Fruit fly (Drosophila melanogaster) whole organism, embryonic: ENCODE measurements around the gene MSAmiP.
A peak's percentile ranks its signal among the peaks of the same experiment; 100 is the strongest.

ENCODE experiments used
- CG10147 ChIP-seq: fragments of 200-800 bp; sonication (Bioruptor generic); optimal IDR thresholded peaks from 2 replicates; lab custom pipeline; 2019; ENCODE audit warnings: missing biosample characterization, mild to moderate bottlenecking, missing genetic modification characterization, moderate library complexity
- CG13296 ChIP-seq: fragments of 200-800 bp; sonication (Bioruptor generic); optimal IDR thresholded peaks from 3 replicates; lab custom pipeline; 2018; ENCODE audit warnings: missing biosample characterization, mild to moderate bottlenecking, missing genetic modification characterization
- CG14050 ChIP-seq: fragments of 200-800 bp; sonication (Bioruptor generic); IDR thresholded peaks from 3 replicates; pipeline ENCODE4 v1.3.6; 2022; ENCODE audit warnings: missing biosample characterization, missing genetic modification characterization
- CG14441 ChIP-seq: fragments of 200-800 bp; sonication (Bioruptor generic); IDR thresholded peaks from 2 replicates; pipeline ENCODE4 v1.3.6; 2022; ENCODE audit warnings: missing biosample characterization, missing genetic modification characterization
- CG14667 ChIP-seq: fragments of 200-800 bp; sonication (Bioruptor generic); IDR thresholded peaks from 2 replicates; pipeline ENCODE4 v1.3.6; 2022; ENCODE audit warnings: missing biosample characterization, missing genetic modification characterization
- CG17186 ChIP-seq: fragments of 200-800 bp; sonication (Bioruptor generic); optimal IDR thresholded peaks from 3 replicates; lab custom pipeline; 2017; ENCODE audit warnings: missing biosample characterization, missing genetic modification reagents, missing genetic modification characterization
- CG17328 ChIP-seq: fragments of 200-800 bp; sonication (Bioruptor generic); IDR thresholded peaks from 2 replicates; pipeline ENCODE4 v1.3.6; 2022; ENCODE audit warnings: missing biosample characterization, missing genetic modification characterization
- CG2116 ChIP-seq: fragments of 200-800 bp; sonication (Bioruptor generic); optimal IDR thresholded peaks from 3 replicates; lab custom pipeline; 2018; ENCODE audit warnings: missing biosample characterization, mild to moderate bottlenecking, missing genetic modification characterization
- CG31388 ChIP-seq: fragments of 200-800 bp; sonication (Bioruptor generic); optimal IDR thresholded peaks from 2 replicates; lab custom pipeline; 2016; ENCODE audit warnings: missing biosample characterization, missing genetic modification characterization
- CG4282 ChIP-seq: fragments of 200-800 bp; sonication (Bioruptor generic); optimal IDR thresholded peaks from 2 replicates; lab custom pipeline; 2016; ENCODE audit warnings: missing biosample characterization, missing genetic modification characterization
- CG4820 ChIP-seq: fragments of 200-800 bp; sonication (Bioruptor generic); optimal IDR thresholded peaks from 3 replicates; lab custom pipeline; 2016; ENCODE audit warnings: missing biosample characterization, missing genetic modification characterization
- CG4854 ChIP-seq: fragments of 200-800 bp; sonication (Bioruptor generic); optimal IDR thresholded peaks from 2 replicates; lab custom pipeline; 2016; ENCODE audit warnings: missing biosample characterization, missing genetic modification characterization, inconsistent platforms
- CG5245 ChIP-seq: fragments of 200-800 bp; sonication (Bioruptor generic); optimal IDR thresholded peaks from 3 replicates; lab custom pipeline; 2016; ENCODE audit warnings: missing biosample characterization, missing genetic modification characterization
- CG6791 ChIP-seq: fragments of 200-800 bp; sonication (Bioruptor generic); IDR thresholded peaks from 3 replicates; pipeline ENCODE4 v1.3.6; 2022; ENCODE audit warnings: missing biosample characterization, missing genetic modification characterization; ENCODE audit not compliant: partially characterized antibody
- CG7372 ChIP-seq: fragments of 200-800 bp; sonication (Bioruptor generic); IDR thresholded peaks from 2 replicates; pipeline ENCODE4 v1.3.6; 2022; ENCODE audit warnings: missing biosample characterization, missing genetic modification characterization
- CG7556 ChIP-seq: fragments of 200-800 bp; sonication (Bioruptor generic); optimal IDR thresholded peaks from 2 replicates; lab custom pipeline; 2017; ENCODE audit warnings: missing biosample characterization, mild to moderate bottlenecking, missing genetic modification characterization
- CG7786 ChIP-seq: fragments of 200-800 bp; sonication (Bioruptor generic); optimal IDR thresholded peaks from 2 replicates; lab custom pipeline; 2016; ENCODE audit warnings: missing biosample characterization, missing genetic modification characterization
- CG7839 ChIP-seq: fragments of 200-800 bp; sonication (Bioruptor generic); optimal IDR thresholded peaks from 3 replicates; lab custom pipeline; 2018; ENCODE audit warnings: missing biosample characterization, mild to moderate bottlenecking, missing genetic modification characterization, moderate library complexity
- CG8388 ChIP-seq: fragments of 200-800 bp; sonication (Bioruptor generic); optimal IDR thresholded peaks from 2 replicates; lab custom pipeline; 2019; ENCODE audit warnings: missing biosample characterization, mild to moderate bottlenecking, missing genetic modification characterization, moderate library complexity
- CG8765 ChIP-seq: fragments of 200-800 bp; sonication (Bioruptor generic); IDR thresholded peaks from 2 replicates; pipeline ENCODE4 v1.3.6; 2022; ENCODE audit warnings: missing biosample characterization, missing genetic modification characterization
- D19A ChIP-seq: fragments of 200-800 bp; optimal IDR thresholded peaks from 3 replicates; lab custom pipeline; 2019; ENCODE audit warnings: missing biosample characterization, mild to moderate bottlenecking, missing genetic modification characterization, moderate library complexity
- Dek ChIP-seq: fragments of 200-800 bp; sonication (Bioruptor generic); optimal IDR thresholded peaks from 3 replicates; lab custom pipeline; 2019; ENCODE audit warnings: missing biosample characterization, mild to moderate bottlenecking, missing genetic modification characterization, moderate library complexity
- Dip3 ChIP-seq: fragments of 200-800 bp; sonication (Bioruptor generic); optimal IDR thresholded peaks from 3 replicates; lab custom pipeline; 2016; ENCODE audit warnings: missing biosample characterization, missing genetic modification characterization
- ERR ChIP-seq: fragments of 200-800 bp; sonication (Bioruptor generic); optimal IDR thresholded peaks from 2 replicates; lab custom pipeline; 2016; ENCODE audit warnings: missing biosample characterization, missing genetic modification characterization
- HLH4C ChIP-seq: fragments of 200-800 bp; sonication (Bioruptor generic); IDR thresholded peaks from 3 replicates; pipeline ENCODE4 v1.3.6; 2022; ENCODE audit warnings: missing biosample characterization, missing genetic modification characterization; ENCODE audit not compliant: partially characterized antibody
- HLH54F ChIP-seq: fragments of 200-800 bp; sonication (Bioruptor generic); optimal IDR thresholded peaks from 3 replicates; lab custom pipeline; 2016; ENCODE audit warnings: missing biosample characterization, missing genetic modification characterization
- Hand ChIP-seq: fragments of 200-800 bp; sonication (Bioruptor generic); optimal IDR thresholded peaks from 2 replicates; lab custom pipeline; 2017; ENCODE audit warnings: mild to moderate bottlenecking, missing biosample characterization, missing genetic modification reagents, missing genetic modification characterization
- Hsf ChIP-seq: fragments of 200-800 bp; sonication (Bioruptor generic); optimal IDR thresholded peaks from 3 replicates; lab custom pipeline; 2016; ENCODE audit warnings: missing biosample characterization, missing genetic modification characterization
- Kr ChIP-seq: fragments of 200-800 bp; sonication (Bioruptor generic); optimal IDR thresholded peaks from 2 replicates; lab custom pipeline; 2017; ENCODE audit warnings: missing biosample characterization, mild to moderate bottlenecking, missing genetic modification characterization
- Myb ChIP-seq: fragments of 200-800 bp; sonication (Bioruptor generic); optimal IDR thresholded peaks from 2 replicates; lab custom pipeline; 2016; ENCODE audit warnings: missing biosample characterization, missing genetic modification characterization
- NFAT ChIP-seq: fragments of 200-800 bp; sonication (Bioruptor generic); IDR thresholded peaks from 2 replicates; pipeline ENCODE4 v1.3.6; 2022; ENCODE audit warnings: missing biosample characterization, missing genetic modification characterization
- PHDP ChIP-seq: fragments of 200-800 bp; sonication (Bioruptor generic); optimal IDR thresholded peaks from 3 replicates; lab custom pipeline; 2018; ENCODE audit warnings: missing biosample characterization, mild to moderate bottlenecking, missing genetic modification characterization, moderate library complexity
- Scr ChIP-seq: fragments of 200-800 bp; sonication (Bioruptor generic); IDR thresholded peaks from 2 replicates; pipeline ENCODE4 v1.3.6; 2022; ENCODE audit warnings: missing biosample characterization, missing genetic modification characterization; ENCODE audit not compliant: partially characterized antibody
- Usf ChIP-seq: fragments of 200-800 bp; sonication (Bioruptor generic); optimal IDR thresholded peaks from 2 replicates; lab custom pipeline; 2017; ENCODE audit warnings: missing genotype, missing biosample characterization, missing genetic modification characterization
- Vsx1 ChIP-seq: fragments of 200-800 bp; sonication (Bioruptor generic); optimal IDR thresholded peaks from 2 replicates; lab custom pipeline; 2017; ENCODE audit warnings: missing biosample characterization, mild to moderate bottlenecking, missing genetic modification characterization, missing genetic modification reagents
- disco-r ChIP-seq: fragments of 200-800 bp; sonication (Bioruptor generic); optimal IDR thresholded peaks from 2 replicates; lab custom pipeline; 2016; ENCODE audit warnings: missing biosample characterization, missing genetic modification characterization
- emc ChIP-seq: fragments of 200-800 bp; sonication (Bioruptor generic); optimal IDR thresholded peaks from 2 replicates; lab custom pipeline; 2016; ENCODE audit warnings: missing biosample characterization, missing genetic modification characterization
- en ChIP-seq: fragments of 200-800 bp; sonication (Bioruptor generic); optimal IDR thresholded peaks from 2 replicates; lab custom pipeline; 2016; ENCODE audit warnings: missing biosample characterization, missing genetic modification characterization
- ftz-f1 ChIP-seq: fragments of 200-800 bp; sonication (Bioruptor generic); optimal IDR thresholded peaks from 2 replicates; lab custom pipeline; 2016; ENCODE audit warnings: missing biosample characterization, missing genetic modification characterization
- gcm ChIP-seq: fragments of 200-800 bp; sonication (Bioruptor generic); optimal IDR thresholded peaks from 2 replicates; lab custom pipeline; 2019; ENCODE audit warnings: missing biosample characterization, mild to moderate bottlenecking, missing genetic modification characterization, moderate library complexity
- knrl ChIP-seq: fragments of 200-800 bp; sonication (Bioruptor generic); IDR thresholded peaks from 3 replicates; pipeline ENCODE4 v1.3.6; 2022; ENCODE audit warnings: missing biosample characterization, missing genetic modification characterization; ENCODE audit not compliant: partially characterized antibody
- nmo ChIP-seq: fragments of 200-800 bp; sonication (Bioruptor generic); optimal IDR thresholded peaks from 2 replicates; lab custom pipeline; 2018; ENCODE audit warnings: missing biosample characterization, mild to moderate bottlenecking, missing genetic modification characterization, moderate library complexity
- otp ChIP-seq: fragments of 200-800 bp; sonication (Bioruptor generic); IDR thresholded peaks from 3 replicates; pipeline ENCODE4, ENCODE4 v1.3.6; 2022; ENCODE audit warnings: missing biosample characterization, missing genetic modification characterization
- repo ChIP-seq: fragments of 200-800 bp; sonication (Bioruptor generic); optimal IDR thresholded peaks from 2 replicates; lab custom pipeline; 2016; ENCODE audit warnings: missing biosample characterization, missing genetic modification characterization
- rib ChIP-seq: fragments of 200-800 bp; sonication (Bioruptor generic); IDR thresholded peaks from 2 replicates; pipeline ENCODE4 v1.3.6; 2022; ENCODE audit warnings: missing biosample characterization, missing genetic modification characterization
- sc ChIP-seq, 3 experiments: fragments of >200 bp in 2 of 3; fragments of 200-800 bp in 1 of 3; sonication (Bioruptor generic) in 1 of 3; optimal IDR thresholded peaks; 2 replicates in 2 of 3; 3 replicates in 1 of 3; lab custom pipeline; 2017; ENCODE audit warnings: mild to moderate bottlenecking in 1 of 3, missing biosample characterization in 1 of 3, missing genetic modification characterization in 1 of 3, missing genetic modification reagents in 1 of 3
- stc ChIP-seq: fragments of 200-800 bp; sonication (Bioruptor generic); IDR thresholded peaks from 2 replicates; pipeline ENCODE4 v1.3.6; 2022; ENCODE audit warnings: missing biosample characterization, missing genetic modification characterization
- wek ChIP-seq: fragments of 200-800 bp; sonication (Bioruptor generic); optimal IDR thresholded peaks from 3 replicates; lab custom pipeline; 2018; ENCODE audit warnings: missing biosample characterization, mild to moderate bottlenecking, missing genetic modification characterization, moderate library complexity

Gene MSAmiP

dm6 chr3R:16857029-16858027 is 38.8 kb downstream of the MSAmiP start (continued):
- TF ChIP-seq CG7839 (tag; lab: Kevin White, UChicago), result peak; percentile 35
- TF ChIP-seq CG7372 (GFP tag; lab: Robert Waterston, UW), result no peak
- TF ChIP-seq Kr (GFP tag; lab: Kevin White, UChicago), result no peak
- TF ChIP-seq rib (GFP tag; lab: Robert Waterston, UW), result no peak
- no peak for TF ChIP-seq sc (optimal IDR thresholded peaks at IDR 0.05; lab: Kevin White, UChicago)
- TF ChIP-seq sc (GFP tag; optimal IDR thresholded peaks at IDR 0.05; lab: Kevin White, UChicago), result no peak
- no peak for TF ChIP-seq NFAT (GFP tag; lab: Robert Waterston, UW)
- no peak for TF ChIP-seq repo (GFP tag; lab: Kevin White, UChicago)
- TF ChIP-seq CG7556, result no peak
- peak; percentile 34 for TF ChIP-seq CG5245 (GFP tag; lab: Kevin White, UChicago)
- peak; percentile 2 for TF ChIP-seq Hsf (GFP tag; lab: Kevin White, UChicago)
- no peak for TF ChIP-seq CG4854
- no peak for TF ChIP-seq Vsx1 (GFP tag; lab: Kevin White, UChicago)
- TF ChIP-seq gcm, result no peak
- TF ChIP-seq Dek, result no peak
- TF ChIP-seq wek (GFP tag; lab: Kevin White, UChicago), result no peak
- peak; percentile 19; the same call in 1 of the 2 replicates for TF ChIP-seq CG14667 (GFP tag; lab: Robert Waterston, UW)
- 0 out of 2 replicates have a peak, but pooled peaks have one; percentile 19 for TF ChIP-seq CG17328 (GFP tag; lab: Robert Waterston, UW)
- no peak; the same call in 1 of the 2 replicates for TF ChIP-seq CG14441 (GFP tag; lab: Robert Waterston, UW)
- TF ChIP-seq CG14050 (GFP tag; lab: Robert Waterston, UW), result no peak
- no peak for TF ChIP-seq CG8388
- no peak for TF ChIP-seq stc (GFP tag; lab: Robert Waterston, UW)
- no peak for TF ChIP-seq emc (GFP tag; lab: Kevin White, UChicago)
- TF ChIP-seq CG13296 (GFP tag; lab: Kevin White, UChicago), result no peak
- no peak for TF ChIP-seq otp (GFP tag; lab: Robert Waterston, UW)
- TF ChIP-seq knrl (GFP tag; lab: Robert Waterston, UW), result no peak
- TF ChIP-seq CG8765 (GFP tag; lab: Robert Waterston, UW), result no peak
- no peak for TF ChIP-seq D19A (tag; lab: Kevin White, UChicago)
- no peak for TF ChIP-seq CG31388 (GFP tag; lab: Kevin White, UChicago)
- TF ChIP-seq HLH4C (GFP tag; lab: Robert Waterston, UW), result no peak
- TF ChIP-seq HLH54F, result no peak
- TF ChIP-seq nmo (GFP tag; lab: Kevin White, UChicago), result peak; percentile 6
- TF ChIP-seq PHDP (tag; lab: Kevin White, UChicago), result peak; percentile 8
- no peak for TF ChIP-seq Dip3 (GFP tag; lab: Kevin White, UChicago)
- TF ChIP-seq CG17186, result no peak
- no peak for TF ChIP-seq CG7786 (GFP tag; lab: Kevin White, UChicago)
- TF ChIP-seq disco-r, result no peak
- TF ChIP-seq ftz-f1 (GFP tag; lab: Kevin White, UChicago), result no peak
- no peak for TF ChIP-seq Myb (GFP tag; lab: Kevin White, UChicago)
- no peak for TF ChIP-seq Hand (GFP tag; lab: Kevin White, UChicago)
- no peak for TF ChIP-seq en (GFP tag; lab: Kevin White, UChicago)
- TF ChIP-seq CG6791 (GFP tag; lab: Robert Waterston, UW), result no peak
- TF ChIP-seq Usf (GFP tag; lab: Kevin White, UChicago), result no peak
- TF ChIP-seq Scr (GFP tag; lab: Robert Waterston, UW), result no peak; the same call in 1 of the 2 replicates
- TF ChIP-seq CG2116 (GFP tag; lab: Kevin White, UChicago), result no peak
- TF ChIP-seq ERR (GFP tag; lab: Kevin White, UChicago), result no peak
- TF ChIP-seq CG4282 (GFP tag; lab: Kevin White, UChicago), result no peak
- TF ChIP-seq CG4820 (GFP tag; lab: Kevin White, UChicago), result peak; percentile 69
- no peak for TF ChIP-seq CG10147 (GFP tag; lab: Kevin White, UChicago)
